Fruit fly (Drosophila melanogaster) whole organism, embryonic: ENCODE data around the gene CG11458.

Experiments used
- CG10543 ChIP-seq: fragments of 200-800 bp; sonication (Bioruptor generic); optimal IDR thresholded peaks from 3 replicates; lab custom pipeline; 2017; ENCODE audit warnings: missing biosample characterization, mild to moderate bottlenecking, missing genetic modification characterization, moderate library complexity
- CG12942 ChIP-seq: fragments of 200-800 bp; sonication (Bioruptor generic); optimal IDR thresholded peaks from 3 replicates; lab custom pipeline; 2016; ENCODE audit warnings: missing biosample characterization, missing genetic modification characterization
- CG13123 ChIP-seq: fragments of 200-800 bp; sonication (Bioruptor generic); optimal IDR thresholded peaks from 2 replicates; lab custom pipeline; 2016; ENCODE audit warnings: missing biosample characterization, missing genetic modification characterization
- CG15479 ChIP-seq: fragments of 200-800 bp; sonication (Bioruptor generic); optimal IDR thresholded peaks from 3 replicates; lab custom pipeline; 2019; ENCODE audit warnings: missing biosample characterization, mild to moderate bottlenecking, missing genetic modification characterization, moderate library complexity
- CG6765 ChIP-seq: fragments of 200-800 bp; sonication (Bioruptor generic); optimal IDR thresholded peaks from 3 replicates; lab custom pipeline; 2017; ENCODE audit warnings: missing biosample characterization, mild to moderate bottlenecking, missing genetic modification characterization
- Fer1 ChIP-seq: fragments of 200-800 bp; sonication (Bioruptor generic); optimal IDR thresholded peaks from 2 replicates; lab custom pipeline; 2017; ENCODE audit warnings: missing biosample characterization, mild to moderate bottlenecking, missing genetic modification characterization
- gcm ChIP-seq: fragments of 200-800 bp; sonication (Bioruptor generic); optimal IDR thresholded peaks from 2 replicates; lab custom pipeline; 2019; ENCODE audit warnings: missing biosample characterization, mild to moderate bottlenecking, missing genetic modification characterization, moderate library complexity
- kah ChIP-seq: fragments of 200-800 bp; sonication (Bioruptor generic); optimal IDR thresholded peaks from 2 replicates; lab custom pipeline; 2018; ENCODE audit warnings: missing biosample characterization, mild to moderate bottlenecking, missing genetic modification characterization

- TF ChIP-seq kah (GFP tag; lab: Kevin White, UChicago) (no peak), CG15479 (GFP tag; lab: Kevin White, UChicago) (no peak), CG13123 (no peak), Fer1 (GFP tag; lab: Kevin White, UChicago) (no peak), CG10543 (GFP tag; lab: Kevin White, UChicago) (no peak), gcm (GFP tag; lab: Kevin White, UChicago) (no peak), CG6765 (no peak), CG12942 (GFP tag; lab: Kevin White, UChicago) (no peak)
Observed at dm6 chr3L:20946054-20946453, 40.5 kb downstream of the CG11458 start.
